Worm (Caenorhabditis elegans) whole organism, L4 larva: Measurements from ENCODE around the gene T05D4.5.
A peak's percentile ranks its signal among the peaks of the same experiment; 100 is the strongest.

ENCODE experiments used
- F26F4.8 ChIP-seq: fragments of 200-800 bp; sonication (Bioruptor generic); conservative IDR thresholded peaks from 2 replicates; pipeline ENCODE4 v1.3.6; 2022; ENCODE audit warnings: missing genetic modification characterization, missing compliant biosample characterization
- F37D6.2 ChIP-seq: sonication (generic microtip); optimal IDR thresholded peaks from 2 replicates; lab custom pipeline; 2016; ENCODE audit warnings: mild to moderate bottlenecking, missing genetic modification characterization, missing compliant biosample characterization
- R02D3.7 ChIP-seq: fragments of 150-350 bp; sonication (generic microtip); optimal IDR thresholded peaks from 3 replicates; lab custom pipeline; 2014; ENCODE audit warnings: missing biosample characterization, missing genetic modification characterization
- T26A8.4 ChIP-seq: fragments of 200-800 bp; sonication (Bioruptor generic); IDR thresholded peaks from 2 replicates; pipeline ENCODE4 v1.3.6; 2022; ENCODE audit warnings: missing genetic modification characterization, missing compliant biosample characterization
- Y48G9A.11 ChIP-seq: fragments of 200-800 bp; sonication (Bioruptor generic); IDR thresholded peaks from 2 replicates; pipeline ENCODE4 v1.3.6; 2022; ENCODE audit warnings: missing genetic modification reagents, missing genetic modification characterization, missing compliant biosample characterization
- Y5F2A.4 ChIP-seq: fragments of 200-800 bp; sonication (Bioruptor generic); optimal IDR thresholded peaks from 2 replicates; lab custom pipeline; 2018; ENCODE audit warnings: mild to moderate bottlenecking, missing genetic modification characterization, missing compliant biosample characterization
- ZK337.2 ChIP-seq: fragments of 200-800 bp; sonication (Bioruptor generic); IDR thresholded peaks from 2 replicates; pipeline ENCODE4 v1.3.6; 2022; ENCODE audit warnings: missing genetic modification reagents, missing genetic modification characterization, missing compliant biosample characterization
- ZK546.5 ChIP-seq, 2 experiments: sonication (generic microtip); optimal IDR thresholded peaks; 2 replicates each; lab custom pipeline; 2017; ENCODE audit warnings: missing biosample characterization in 2 of 2, missing genetic modification characterization in 2 of 2
- aly-2 ChIP-seq: sonication (generic microtip); optimal IDR thresholded peaks from 2 replicates; lab custom pipeline; 2018; ENCODE audit warnings: missing biosample characterization, missing genetic modification characterization
- ama-1 ChIP-seq: fragments of 150-350 bp; optimal IDR thresholded peaks from 2 replicates; lab custom pipeline; 2014; ENCODE audit warnings: inconsistent platforms, mixed read lengths
- arid-1 ChIP-seq: fragments of 200-800 bp; sonication (Bioruptor generic); conservative IDR thresholded peaks from 2 replicates; pipeline ENCODE4 v1.3.6; 2022; ENCODE audit warnings: missing genetic modification reagents, missing genetic modification characterization, missing compliant biosample characterization
- ceh-28 ChIP-seq: fragments of 150-350 bp; optimal IDR thresholded peaks from 2 replicates; lab custom pipeline; 2014; ENCODE audit warnings: missing biosample characterization, missing genetic modification reagents, missing genetic modification characterization
- ceh-32 ChIP-seq: sonication (generic microtip); optimal IDR thresholded peaks from 2 replicates; lab custom pipeline; 2016; ENCODE audit warnings: mild to moderate bottlenecking, missing genetic modification characterization, missing compliant biosample characterization; ENCODE audit not compliant: poor library complexity
- ceh-44 ChIP-seq: fragments of 200-800 bp; sonication (Bioruptor generic); IDR thresholded peaks from 2 replicates; pipeline ENCODE4 v1.3.6; 2022; ENCODE audit warnings: missing genetic modification reagents, missing genetic modification characterization, missing compliant biosample characterization
- ceh-62 ChIP-seq: sonication (generic microtip); optimal IDR thresholded peaks from 2 replicates; lab custom pipeline; 2017; ENCODE audit warnings: missing biosample characterization, missing genetic modification characterization
- ces-1 ChIP-seq: fragments of 150-350 bp; sonication (generic microtip); optimal IDR thresholded peaks from 4 replicates; lab custom pipeline; 2014; ENCODE audit warnings: missing biosample characterization, missing genetic modification reagents, missing genetic modification characterization
- ctbp-1 ChIP-seq: fragments of 200-800 bp; sonication (Bioruptor generic); IDR thresholded peaks from 2 replicates; pipeline ENCODE4 v1.3.6; 2022; ENCODE audit warnings: missing genetic modification reagents, missing genetic modification characterization, missing compliant biosample characterization
- daf-12 ChIP-seq: fragments of 150-350 bp; optimal IDR thresholded peaks from 2 replicates; lab custom pipeline; 2014; ENCODE audit warnings: missing biosample characterization, missing genetic modification reagents, missing genetic modification characterization
- daf-19 ChIP-seq: fragments of 200-800 bp; sonication (Bioruptor generic); conservative IDR thresholded peaks from 2 replicates; pipeline ENCODE4 v1.3.6; 2022; ENCODE audit warnings: missing genetic modification characterization, missing compliant biosample characterization
- daf-8 ChIP-seq: fragments of 200-800 bp; sonication (Bioruptor generic); IDR thresholded peaks from 2 replicates; pipeline ENCODE4 v1.3.6; 2022; ENCODE audit warnings: missing genetic modification characterization, missing compliant biosample characterization
- dmd-8 ChIP-seq: fragments of 200-800 bp; sonication (Bioruptor generic); IDR thresholded peaks from 2 replicates; pipeline ENCODE4 v1.3.6; 2022; ENCODE audit warnings: missing genetic modification characterization, missing compliant biosample characterization
- fos-1 ChIP-seq: fragments of 150-350 bp; optimal IDR thresholded peaks from 2 replicates; lab custom pipeline; 2014; ENCODE audit warnings: missing biosample characterization, missing genetic modification characterization
- hlh-11 ChIP-seq: fragments of 200-800 bp; sonication (Bioruptor generic); optimal IDR thresholded peaks from 2 replicates; lab custom pipeline; 2018; ENCODE audit warnings: mild to moderate bottlenecking, missing genetic modification characterization, missing compliant biosample characterization
- hlh-30 ChIP-seq: sonication (generic microtip); optimal IDR thresholded peaks from 2 replicates; lab custom pipeline; 2017; ENCODE audit warnings: antibody characterized with exemption, mild to moderate bottlenecking, missing genetic modification characterization, missing compliant biosample characterization; ENCODE audit not compliant: insufficient read depth
- jun-1 ChIP-seq: fragments of 150-350 bp; optimal IDR thresholded peaks from 2 replicates; lab custom pipeline; 2014; ENCODE audit warnings: missing biosample characterization, missing genetic modification reagents, missing genetic modification characterization
- lim-7 ChIP-seq: fragments of 200-800 bp; sonication (Bioruptor generic); IDR thresholded peaks from 2 replicates; pipeline ENCODE4 v1.3.6; 2022; ENCODE audit warnings: missing genetic modification characterization, missing compliant biosample characterization
- lin-1 ChIP-seq: fragments of 200-800 bp; sonication (Bioruptor generic); IDR thresholded peaks from 2 replicates; pipeline ENCODE4 v1.3.6; 2022; ENCODE audit warnings: missing genetic modification reagents, missing genetic modification characterization, missing compliant biosample characterization
- lin-13 ChIP-seq: fragments of 150-350 bp; optimal IDR thresholded peaks from 2 replicates; lab custom pipeline; 2014; ENCODE audit warnings: missing biosample characterization, missing genetic modification reagents, missing genetic modification characterization
- lin-29 ChIP-seq: fragments of 200-800 bp; sonication (Bioruptor generic); IDR thresholded peaks from 2 replicates; pipeline ENCODE4 v1.3.6; 2022; ENCODE audit warnings: missing genetic modification reagents, missing genetic modification characterization, missing compliant biosample characterization
- madf-9 ChIP-seq: fragments of 200-800 bp; sonication (Bioruptor generic); conservative IDR thresholded peaks from 2 replicates; pipeline ENCODE4 v1.3.6; 2022; ENCODE audit warnings: missing genetic modification reagents, missing genetic modification characterization, missing compliant biosample characterization
- mes-2 ChIP-seq: sonication (generic microtip); optimal IDR thresholded peaks from 2 replicates; lab custom pipeline; 2016; ENCODE audit warnings: missing genotype, mild to moderate bottlenecking, missing genetic modification characterization, missing compliant biosample characterization; ENCODE audit not compliant: poor library complexity, severe bottlenecking
- mxl-2 ChIP-seq: fragments of 200-800 bp; sonication (Bioruptor generic); conservative IDR thresholded peaks from 2 replicates; pipeline ENCODE4 v1.3.6; 2022; ENCODE audit warnings: missing genetic modification reagents, missing genetic modification characterization, missing compliant biosample characterization
- mxl-3 ChIP-seq: fragments of 200-800 bp; sonication (Bioruptor generic); optimal IDR thresholded peaks from 2 replicates; lab custom pipeline; 2018; ENCODE audit warnings: mild to moderate bottlenecking, missing genetic modification characterization, missing compliant biosample characterization
- nhr-10 ChIP-seq: fragments of 150-350 bp; optimal IDR thresholded peaks from 2 replicates; lab custom pipeline; 2014; ENCODE audit warnings: missing biosample characterization, missing genetic modification characterization
- nhr-102 ChIP-seq: sonication (generic microtip); optimal IDR thresholded peaks from 2 replicates; lab custom pipeline; 2016; ENCODE audit warnings: mild to moderate bottlenecking, missing genetic modification characterization, moderate library complexity, missing compliant biosample characterization
- nhr-11 ChIP-seq: fragments of 150-350 bp; optimal IDR thresholded peaks from 2 replicates; lab custom pipeline; 2014; ENCODE audit warnings: missing biosample characterization, missing genetic modification characterization
- nhr-111 ChIP-seq: fragments of 200-800 bp; sonication (Bioruptor generic); optimal IDR thresholded peaks from 2 replicates; lab custom pipeline; 2018; ENCODE audit warnings: mild to moderate bottlenecking, missing genetic modification characterization, missing compliant biosample characterization
- nhr-237 ChIP-seq: sonication (generic microtip); optimal IDR thresholded peaks from 2 replicates; lab custom pipeline; 2017; ENCODE audit warnings: missing biosample characterization, missing genetic modification characterization
- nhr-41 ChIP-seq: fragments of 200-800 bp; sonication (Bioruptor generic); IDR thresholded peaks from 2 replicates; pipeline ENCODE4 v1.3.6; 2022; ENCODE audit warnings: missing genetic modification reagents, missing genetic modification characterization, missing compliant biosample characterization
- nhr-76 ChIP-seq: fragments of 150-350 bp; optimal IDR thresholded peaks from 2 replicates; lab custom pipeline; 2014; ENCODE audit warnings: missing biosample characterization, missing genetic modification characterization
- nhr-77 ChIP-seq: fragments of 150-350 bp; optimal IDR thresholded peaks from 2 replicates; lab custom pipeline; 2014; ENCODE audit warnings: missing biosample characterization, missing genetic modification characterization
- php-3 ChIP-seq: fragments of 200-800 bp; sonication (Bioruptor generic); IDR thresholded peaks from 2 replicates; pipeline ENCODE4 v1.3.6; 2022; ENCODE audit warnings: missing genetic modification reagents, missing genetic modification characterization, missing compliant biosample characterization
- rbr-2 ChIP-seq: sonication (generic microtip); optimal IDR thresholded peaks from 2 replicates; lab custom pipeline; 2016; ENCODE audit warnings: missing genotype, missing genetic modification characterization, missing compliant biosample characterization
- sdz-12 ChIP-seq: fragments of 200-800 bp; sonication (Bioruptor generic); optimal IDR thresholded peaks from 2 replicates; lab custom pipeline; 2018; ENCODE audit warnings: mild to moderate bottlenecking, missing genetic modification characterization, missing compliant biosample characterization
- skn-1 ChIP-seq: fragments of 150-350 bp; optimal IDR thresholded peaks from 2 replicates; lab custom pipeline; 2014; ENCODE audit warnings: missing biosample characterization, missing genetic modification characterization
- spr-3 ChIP-seq: fragments of 200-800 bp; sonication (Bioruptor generic); optimal IDR thresholded peaks from 2 replicates; lab custom pipeline; 2018; ENCODE audit warnings: mild to moderate bottlenecking, missing genetic modification characterization, missing compliant biosample characterization
- tra-1 ChIP-seq: fragments of 200-800 bp; sonication (Bioruptor generic); IDR thresholded peaks from 2 replicates; pipeline ENCODE4 v1.3.6; 2022; ENCODE audit warnings: missing genetic modification reagents, missing genetic modification characterization, missing compliant biosample characterization
- unc-62 ChIP-seq, 3 experiments: fragments of 150-350 bp in 1 of 3; sonication (generic microtip); optimal IDR thresholded peaks in 2 of 3; peaks in 1 of 3; 1 replicate in 1 of 3; 2 replicates in 2 of 3; lab custom pipeline; 2014 to 2017; ENCODE audit warnings: missing biosample characterization in 3 of 3, missing genetic modification characterization in 3 of 3, missing genetic modification reagents in 3 of 3, missing genotype in 1 of 3
- zfp-2 ChIP-seq: sonication (generic microtip); optimal IDR thresholded peaks from 2 replicates; lab custom pipeline; 2016; ENCODE audit warnings: mild to moderate bottlenecking, missing genetic modification characterization, missing compliant biosample characterization
- zip-2 ChIP-seq: fragments of 150-350 bp; optimal IDR thresholded peaks from 2 replicates; lab custom pipeline; 2014; ENCODE audit warnings: missing biosample characterization, missing genetic modification characterization
- ztf-11 ChIP-seq: fragments of 150-350 bp; optimal IDR thresholded peaks from 2 replicates; lab custom pipeline; 2014; ENCODE audit warnings: missing biosample characterization, missing genetic modification characterization

T05D4.5 gene

DNA sequence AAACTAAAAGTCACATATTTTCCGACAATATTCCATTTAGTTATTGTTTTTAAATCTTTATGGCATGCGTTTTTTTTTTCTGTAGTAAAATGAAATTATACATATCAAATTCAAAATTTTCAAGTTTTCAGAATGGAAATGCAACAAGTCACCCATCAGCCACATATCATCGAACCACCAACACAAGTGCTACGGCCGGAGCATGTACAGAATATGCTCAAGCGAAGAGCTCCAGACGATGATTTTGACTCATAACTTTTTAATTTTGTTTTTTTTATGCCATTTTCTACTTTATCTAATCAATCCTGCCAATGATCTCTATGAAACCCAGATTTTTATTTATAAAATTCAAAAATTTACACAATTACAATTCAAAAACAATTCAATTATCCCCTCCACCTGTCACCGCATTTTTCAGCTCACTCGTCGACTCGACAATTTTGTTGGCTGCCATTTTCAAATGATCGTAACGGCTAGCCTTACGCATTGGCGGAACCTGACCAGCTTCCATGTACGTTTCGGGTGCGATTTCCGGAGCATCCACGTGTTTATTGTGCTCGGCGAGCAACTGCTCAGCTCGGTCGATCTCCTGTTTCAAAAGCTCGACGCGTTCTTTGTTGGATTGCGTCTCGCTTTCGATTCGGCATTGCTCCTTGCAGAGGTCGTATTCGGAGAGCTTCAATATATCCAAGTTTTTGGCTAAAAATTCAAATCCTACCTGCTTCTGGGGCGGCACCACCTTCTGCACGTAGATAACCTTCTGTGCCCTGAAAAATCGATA lies 45.2 kb downstream of the T05D4.5 start:
- TF ChIP-seq sdz-12 (GFP tag; lab: Kevin White, UChicago): no peak
- peak; percentile 33; the same call in 1 of the 2 replicates for TF ChIP-seq php-3 (GFP tag; lab: Robert Waterston, UW)
- no peak for TF ChIP-seq ztf-11 (tag; lab: Kevin White, UChicago)
- no peak for TF ChIP-seq nhr-111 (GFP tag; lab: Kevin White, UChicago)
- no peak for TF ChIP-seq hlh-30 (tag; lab: Kevin White, UChicago)
- no peak for TF ChIP-seq daf-12
- no peak for TF ChIP-seq madf-9
- TF ChIP-seq nhr-76 (tag; lab: Kevin White, UChicago): no peak
- no peak for TF ChIP-seq daf-8 (GFP tag; lab: Robert Waterston, UW)
- TF ChIP-seq ctbp-1 (GFP tag; lab: Robert Waterston, UW): no peak
- TF ChIP-seq spr-3 (GFP tag; lab: Kevin White, UChicago): no peak
- TF ChIP-seq nhr-11 (tag; lab: Kevin White, UChicago): no peak
- TF ChIP-seq lin-29 (GFP tag; lab: Robert Waterston, UW): no peak
- no peak for TF ChIP-seq nhr-77 (tag; lab: Kevin White, UChicago)
- no peak for TF ChIP-seq jun-1
- TF ChIP-seq daf-19 (GFP tag; lab: Robert Waterston, UW): no peak
- TF ChIP-seq ceh-32 (tag; lab: Kevin White, UChicago): no peak
- TF ChIP-seq ZK337.2: no peak
- TF ChIP-seq fos-1 (tag; lab: Kevin White, UChicago): no peak
- no peak for TF ChIP-seq nhr-237 (tag; lab: Kevin White, UChicago)
- TF ChIP-seq nhr-102 (tag; lab: Kevin White, UChicago): peak; percentile 31
- TF ChIP-seq hlh-11 (tag; lab: Kevin White, UChicago): no peak
- TF ChIP-seq unc-62 (GFP tag; optimal IDR thresholded peaks at IDR 0.05 in 1 of 2; lab: Kevin White, UChicago): peak in 1 of 2 experiments; percentile 91
- no peak for TF ChIP-seq unc-62 (tag; optimal IDR thresholded peaks at IDR 0.05; lab: Kevin White, UChicago)
- no peak for TF ChIP-seq nhr-10 (tag; lab: Kevin White, UChicago)
- no peak for TF ChIP-seq zfp-2 (tag; lab: Kevin White, UChicago)
- no peak for TF ChIP-seq aly-2 (tag; lab: Kevin White, UChicago)
- no peak for TF ChIP-seq lim-7 (GFP tag; lab: Robert Waterston, UW)
- no peak for TF ChIP-seq ZK546.5 (tag; optimal IDR thresholded peaks at IDR 0.05; lab: Kevin White, UChicago)
- no peak for TF ChIP-seq mxl-2 (GFP tag; lab: Robert Waterston, UW)
- no peak for TF ChIP-seq Y5F2A.4 (GFP tag; lab: Kevin White, UChicago)
- no peak for TF ChIP-seq mxl-3 (GFP tag; lab: Kevin White, UChicago)
- TF ChIP-seq ces-1 (GFP tag; lab: Kevin White, UChicago): no peak
- TF ChIP-seq tra-1 (GFP tag; lab: Robert Waterston, UW): no peak
- TF ChIP-seq nhr-41 (GFP tag; lab: Robert Waterston, UW): no peak
- TF ChIP-seq ceh-44 (GFP tag; lab: Robert Waterston, UW): no peak
- no peak for TF ChIP-seq R02D3.7 (tag; lab: Kevin White, UChicago)
- TF ChIP-seq mes-2 (tag; lab: Kevin White, UChicago): no peak
- TF ChIP-seq F37D6.2 (tag; lab: Kevin White, UChicago): no peak
- no peak for TF ChIP-seq lin-1 (GFP tag; lab: Robert Waterston, UW)
- peak; percentile 25 for TF ChIP-seq ama-1 (lab: Kevin White, UChicago)
- TF ChIP-seq skn-1: no peak
- no peak for TF ChIP-seq lin-13
- TF ChIP-seq dmd-8 (GFP tag; lab: Robert Waterston, UW): no peak
- TF ChIP-seq F26F4.8 (GFP tag; lab: Robert Waterston, UW): no peak
- peak; percentile 54; the same call in 1 of the 2 replicates for TF ChIP-seq T26A8.4 (GFP tag; lab: Robert Waterston, UW)
- TF ChIP-seq Y48G9A.11: no peak
- no peak for TF ChIP-seq ceh-62 (tag; lab: Kevin White, UChicago)
- TF ChIP-seq rbr-2 (tag; lab: Kevin White, UChicago): no peak
- TF ChIP-seq ceh-28 (tag; lab: Kevin White, UChicago): peak; percentile 31
- TF ChIP-seq zip-2 (tag; lab: Kevin White, UChicago): no peak
- TF ChIP-seq arid-1 (GFP tag; lab: Robert Waterston, UW): no peak
